Fruit fly (Drosophila melanogaster): ENCODE data around the gene ERp44.
A peak's percentile ranks its signal among the peaks of the same experiment; 100 is the strongest.

Gene ERp44

dm6 chrX:16331562-16332233 is 34.2 kb upstream of the ERp44 start (continued):
- no peak for TF ChIP-seq rib (GFP tag; IDR thresholded peaks at IDR 0.05)
- no peak for TF ChIP-seq lola (GFP tag; optimal IDR thresholded peaks at IDR 0.05)
- TF ChIP-seq CG10431 (GFP tag; optimal IDR thresholded peaks at IDR 0.05): no peak
- no peak for TF ChIP-seq dimm (GFP tag; IDR thresholded peaks at IDR 0.05)
- TF ChIP-seq Med (GFP tag): peak; percentile 60
- no peak for TF ChIP-seq ind (GFP tag; optimal IDR thresholded peaks at IDR 0.05)
- no peak for TF ChIP-seq lov (optimal IDR thresholded peaks at IDR 0.05)
- no peak for TF ChIP-seq lov (GFP tag; IDR thresholded peaks at IDR 0.05)
- TF ChIP-seq disco-r (GFP tag; optimal IDR thresholded peaks at IDR 0.05): no peak
- TF ChIP-seq CG4730 (GFP tag; IDR thresholded peaks at IDR 0.05): no peak
- no peak for TF ChIP-seq Nf-YC (tag; optimal IDR thresholded peaks at IDR 0.05)
- no peak for TF ChIP-seq CG6813 (GFP tag; optimal IDR thresholded peaks at IDR 0.05)
- TF ChIP-seq wdn (GFP tag; IDR thresholded peaks at IDR 0.05): no peak
- TF ChIP-seq CG12155 (GFP tag; optimal IDR thresholded peaks at IDR 0.05): no peak
- TF ChIP-seq CG1792 (GFP tag; optimal IDR thresholded peaks at IDR 0.05): no peak
- TF ChIP-seq MBD-R2 (GFP tag; IDR thresholded peaks at IDR 0.05): peak; percentile 47; the same call in 1 of the 2 replicates
- TF ChIP-seq bbx (GFP tag; IDR thresholded peaks at IDR 0.05; ENCODE audit: partially characterized antibody): peak; percentile 87
- TF ChIP-seq Hey (tag; optimal IDR thresholded peaks at IDR 0.05): no peak
- no peak for TF ChIP-seq br (optimal IDR thresholded peaks at IDR 0.05)
- no peak for TF ChIP-seq grn (GFP tag; optimal IDR thresholded peaks at IDR 0.05)
- TF ChIP-seq Ravus (GFP tag; IDR thresholded peaks at IDR 0.05): no peak
- TF ChIP-seq p53 (GFP tag; optimal IDR thresholded peaks at IDR 0.05): no peak
- no peak for TF ChIP-seq D19A (tag; optimal IDR thresholded peaks at IDR 0.05)
- TF ChIP-seq Sry-δ (GFP tag; optimal IDR thresholded peaks at IDR 0.05): peak; percentile 89
- TF ChIP-seq twi (tag; optimal IDR thresholded peaks at IDR 0.05): no peak
- TF ChIP-seq CG12659 (GFP tag; optimal IDR thresholded peaks at IDR 0.05): peak; percentile 39
- no peak for TF ChIP-seq chn (GFP tag; optimal IDR thresholded peaks at IDR 0.05)
- TF ChIP-seq CG7357 (GFP tag; IDR thresholded peaks at IDR 0.05): peak; percentile 12; the same call in 2 of the 3 replicates
- no peak for TF ChIP-seq gsb-n (tag; optimal IDR thresholded peaks at IDR 0.05)
- no peak for TF ChIP-seq exex (tag; optimal IDR thresholded peaks at IDR 0.05)
- TF ChIP-seq Hr78 (GFP tag; optimal IDR thresholded peaks at IDR 0.05): no peak
- no peak for TF ChIP-seq Sox100B (GFP tag; optimal IDR thresholded peaks at IDR 0.05)
- TF ChIP-seq Optix (GFP tag; IDR thresholded peaks at IDR 0.05): no peak
- TF ChIP-seq sim (GFP tag; IDR thresholded peaks at IDR 0.05): no peak
- TF ChIP-seq cg (GFP tag; optimal IDR thresholded peaks at IDR 0.05): no peak
- TF ChIP-seq MTF-1 (GFP tag; optimal IDR thresholded peaks at IDR 0.05; ENCODE audit: borderline replicate concordance): no peak
- TF ChIP-seq CG11093 (GFP tag; IDR thresholded peaks at IDR 0.05): no peak
- no peak for TF ChIP-seq CG4282 (GFP tag; optimal IDR thresholded peaks at IDR 0.05)
- TF ChIP-seq Oli (tag; optimal IDR thresholded peaks at IDR 0.05): no peak
- no peak for TF ChIP-seq ems (GFP tag; optimal IDR thresholded peaks at IDR 0.05)
- no peak for TF ChIP-seq CG8944 (GFP tag; optimal IDR thresholded peaks at IDR 0.05)
- TF ChIP-seq CG10462 (GFP tag; optimal IDR thresholded peaks at IDR 0.05): no peak
- TF ChIP-seq CG14050 (GFP tag; IDR thresholded peaks at IDR 0.05): no peak
- peak; percentile 65 for TF ChIP-seq ssp (GFP tag; IDR thresholded peaks at IDR 0.05)
- no peak for TF ChIP-seq ranshi (GFP tag; IDR thresholded peaks at IDR 0.05)
- no peak for TF ChIP-seq esg (GFP tag; conservative IDR thresholded peaks at IDR 0.05)
- TF ChIP-seq crp (GFP tag; optimal IDR thresholded peaks at IDR 0.05): peak in 1 of 2 experiments; percentile 8
- no peak for TF ChIP-seq dati (GFP tag; IDR thresholded peaks at IDR 0.05)
- no peak for TF ChIP-seq sc (optimal IDR thresholded peaks at IDR 0.05)
- TF ChIP-seq sc (GFP tag; optimal IDR thresholded peaks at IDR 0.05): no peak
- TF ChIP-seq CG2129 (GFP tag; IDR thresholded peaks at IDR 0.05; ENCODE audit: partially characterized antibody): peak; percentile 71

All from whole organism, embryonic.